Worm (Caenorhabditis elegans) whole organism, L4 larva: ENCODE data around the gene T25F10.4.
A peak's percentile ranks its signal among the peaks of the same experiment; 100 is the strongest.

Source experiments
- F10B5.3 ChIP-seq: sonication (generic microtip); optimal IDR thresholded peaks from 2 replicates; lab custom pipeline; 2016; ENCODE audit warnings: mild to moderate bottlenecking, missing genetic modification characterization, missing compliant biosample characterization
- F37D6.2 ChIP-seq: sonication (generic microtip); optimal IDR thresholded peaks from 2 replicates; lab custom pipeline; 2016; ENCODE audit warnings: mild to moderate bottlenecking, missing genetic modification characterization, missing compliant biosample characterization
- F44E2.7 ChIP-seq: fragments of 200-800 bp; sonication (Bioruptor generic); IDR thresholded peaks from 2 replicates; pipeline ENCODE4 v2.1.2; 2022; ENCODE audit warnings: missing genetic modification characterization, missing compliant biosample characterization
- R02D3.7 ChIP-seq: fragments of 150-350 bp; sonication (generic microtip); optimal IDR thresholded peaks from 3 replicates; lab custom pipeline; 2014; ENCODE audit warnings: missing biosample characterization, missing genetic modification characterization
- Y105C5A.15 ChIP-seq: fragments of 200-800 bp; sonication (Bioruptor generic); IDR thresholded peaks from 2 replicates; pipeline ENCODE4 v1.3.6; 2022; ENCODE audit warnings: missing genetic modification characterization, missing compliant biosample characterization
- aha-1 ChIP-seq: fragments of 150-350 bp; peaks from one replicate; lab custom pipeline; 2014; ENCODE audit warnings: missing biosample characterization, missing genetic modification characterization
- ama-1 ChIP-seq: fragments of 150-350 bp; optimal IDR thresholded peaks from 2 replicates; lab custom pipeline; 2014; ENCODE audit warnings: inconsistent platforms, mixed read lengths
- arid-1 ChIP-seq: fragments of 200-800 bp; sonication (Bioruptor generic); conservative IDR thresholded peaks from 2 replicates; pipeline ENCODE4 v1.3.6; 2022; ENCODE audit warnings: missing genetic modification reagents, missing genetic modification characterization, missing compliant biosample characterization
- ceh-28 ChIP-seq: fragments of 150-350 bp; optimal IDR thresholded peaks from 2 replicates; lab custom pipeline; 2014; ENCODE audit warnings: missing biosample characterization, missing genetic modification reagents, missing genetic modification characterization
- ceh-32 ChIP-seq: sonication (generic microtip); optimal IDR thresholded peaks from 2 replicates; lab custom pipeline; 2016; ENCODE audit warnings: mild to moderate bottlenecking, missing genetic modification characterization, missing compliant biosample characterization; ENCODE audit not compliant: poor library complexity
- ceh-44 ChIP-seq: fragments of 200-800 bp; sonication (Bioruptor generic); IDR thresholded peaks from 2 replicates; pipeline ENCODE4 v1.3.6; 2022; ENCODE audit warnings: missing genetic modification reagents, missing genetic modification characterization, missing compliant biosample characterization
- ceh-62 ChIP-seq: sonication (generic microtip); optimal IDR thresholded peaks from 2 replicates; lab custom pipeline; 2017; ENCODE audit warnings: missing biosample characterization, missing genetic modification characterization
- ces-1 ChIP-seq: fragments of 150-350 bp; sonication (generic microtip); optimal IDR thresholded peaks from 4 replicates; lab custom pipeline; 2014; ENCODE audit warnings: missing biosample characterization, missing genetic modification reagents, missing genetic modification characterization
- ctbp-1 ChIP-seq: fragments of 200-800 bp; sonication (Bioruptor generic); IDR thresholded peaks from 2 replicates; pipeline ENCODE4 v1.3.6; 2022; ENCODE audit warnings: missing genetic modification reagents, missing genetic modification characterization, missing compliant biosample characterization
- daf-12 ChIP-seq: fragments of 150-350 bp; optimal IDR thresholded peaks from 2 replicates; lab custom pipeline; 2014; ENCODE audit warnings: missing biosample characterization, missing genetic modification reagents, missing genetic modification characterization
- daf-16 ChIP-seq, 3 experiments: sonication (generic microtip); optimal IDR thresholded peaks; 2 replicates each; lab custom pipeline; 2016 to 2017; ENCODE audit warnings: missing genetic modification characterization in 3 of 3, missing genetic modification reagents in 3 of 3, mild to moderate bottlenecking in 2 of 3, missing compliant biosample characterization in 2 of 3, missing biosample characterization in 1 of 3, moderate library complexity in 1 of 3
- daf-8 ChIP-seq: fragments of 200-800 bp; sonication (Bioruptor generic); IDR thresholded peaks from 2 replicates; pipeline ENCODE4 v1.3.6; 2022; ENCODE audit warnings: missing genetic modification characterization, missing compliant biosample characterization
- dmd-6 ChIP-seq: fragments of 200-800 bp; sonication (Bioruptor generic); IDR thresholded peaks from 2 replicates; pipeline ENCODE4 v1.3.6; 2022; ENCODE audit warnings: missing genetic modification reagents, missing genetic modification characterization, missing compliant biosample characterization
- dmd-9 ChIP-seq: fragments of 200-800 bp; sonication (Bioruptor generic); IDR thresholded peaks from 2 replicates; pipeline ENCODE4 v1.3.6; 2022; ENCODE audit warnings: missing genetic modification reagents, missing genetic modification characterization, missing compliant biosample characterization
- egl-43 ChIP-seq: fragments of 200-800 bp; sonication (Bioruptor generic); IDR thresholded peaks from 2 replicates; pipeline ENCODE4 v1.3.6; 2022; ENCODE audit warnings: missing genetic modification reagents, missing genetic modification characterization, missing compliant biosample characterization
- fos-1 ChIP-seq: fragments of 150-350 bp; optimal IDR thresholded peaks from 2 replicates; lab custom pipeline; 2014; ENCODE audit warnings: missing biosample characterization, missing genetic modification characterization
- gei-8 ChIP-seq: fragments of 200-800 bp; sonication (Bioruptor generic); optimal IDR thresholded peaks from 2 replicates; lab custom pipeline; 2018; ENCODE audit warnings: mild to moderate bottlenecking, missing genetic modification characterization, missing compliant biosample characterization
- hif-1 ChIP-seq, 2 experiments: sonication (generic microtip); optimal IDR thresholded peaks; 2 replicates each; lab custom pipeline; 2016 to 2017; ENCODE audit warnings: missing compliant biosample characterization in 2 of 2, missing genetic modification characterization in 2 of 2, missing genetic modification reagents in 2 of 2, missing genotype in 2 of 2, mild to moderate bottlenecking in 1 of 2
- hlh-30 ChIP-seq: sonication (generic microtip); optimal IDR thresholded peaks from 2 replicates; lab custom pipeline; 2017; ENCODE audit warnings: antibody characterized with exemption, mild to moderate bottlenecking, missing genetic modification characterization, missing compliant biosample characterization; ENCODE audit not compliant: insufficient read depth
- hmg-1.1 ChIP-seq: fragments of 200-800 bp; sonication (Bioruptor generic); IDR thresholded peaks from 2 replicates; pipeline ENCODE4 v1.3.6; 2022; ENCODE audit warnings: missing genetic modification reagents, missing genetic modification characterization, missing compliant biosample characterization
- lim-7 ChIP-seq: fragments of 200-800 bp; sonication (Bioruptor generic); IDR thresholded peaks from 2 replicates; pipeline ENCODE4 v1.3.6; 2022; ENCODE audit warnings: missing genetic modification characterization, missing compliant biosample characterization
- lin-13 ChIP-seq: fragments of 150-350 bp; optimal IDR thresholded peaks from 2 replicates; lab custom pipeline; 2014; ENCODE audit warnings: missing biosample characterization, missing genetic modification reagents, missing genetic modification characterization
- lin-15B ChIP-seq: fragments of 150-350 bp; sonication (generic microtip); optimal IDR thresholded peaks from 3 replicates; lab custom pipeline; 2014; ENCODE audit warnings: missing biosample characterization, missing genetic modification characterization
- lin-38 ChIP-seq: fragments of 200-800 bp; sonication (Bioruptor generic); IDR thresholded peaks from 2 replicates; pipeline ENCODE4 v1.3.6; 2022; ENCODE audit warnings: missing genetic modification reagents, missing genetic modification characterization, missing compliant biosample characterization
- lir-3 ChIP-seq: sonication (generic microtip); optimal IDR thresholded peaks from 2 replicates; lab custom pipeline; 2016; ENCODE audit warnings: mild to moderate bottlenecking, missing genetic modification characterization, missing compliant biosample characterization
- madf-9 ChIP-seq: fragments of 200-800 bp; sonication (Bioruptor generic); conservative IDR thresholded peaks from 2 replicates; pipeline ENCODE4 v1.3.6; 2022; ENCODE audit warnings: missing genetic modification reagents, missing genetic modification characterization, missing compliant biosample characterization
- mes-2 ChIP-seq: sonication (generic microtip); optimal IDR thresholded peaks from 2 replicates; lab custom pipeline; 2016; ENCODE audit warnings: missing genotype, mild to moderate bottlenecking, missing genetic modification characterization, missing compliant biosample characterization; ENCODE audit not compliant: poor library complexity, severe bottlenecking
- mxl-2 ChIP-seq: fragments of 200-800 bp; sonication (Bioruptor generic); conservative IDR thresholded peaks from 2 replicates; pipeline ENCODE4 v1.3.6; 2022; ENCODE audit warnings: missing genetic modification reagents, missing genetic modification characterization, missing compliant biosample characterization
- nhr-102 ChIP-seq: sonication (generic microtip); optimal IDR thresholded peaks from 2 replicates; lab custom pipeline; 2016; ENCODE audit warnings: mild to moderate bottlenecking, missing genetic modification characterization, moderate library complexity, missing compliant biosample characterization
- nhr-42 ChIP-seq: fragments of 200-800 bp; sonication (Bioruptor generic); IDR thresholded peaks from 2 replicates; pipeline ENCODE4 v1.3.6; 2022; ENCODE audit warnings: missing genetic modification characterization, missing compliant biosample characterization
- nhr-48 ChIP-seq: sonication (generic microtip); optimal IDR thresholded peaks from 2 replicates; lab custom pipeline; 2016; ENCODE audit warnings: mild to moderate bottlenecking, missing genetic modification characterization, missing compliant biosample characterization
- nhr-76 ChIP-seq: fragments of 150-350 bp; optimal IDR thresholded peaks from 2 replicates; lab custom pipeline; 2014; ENCODE audit warnings: missing biosample characterization, missing genetic modification characterization
- nhr-77 ChIP-seq: fragments of 150-350 bp; optimal IDR thresholded peaks from 2 replicates; lab custom pipeline; 2014; ENCODE audit warnings: missing biosample characterization, missing genetic modification characterization
- rbr-2 ChIP-seq: sonication (generic microtip); optimal IDR thresholded peaks from 2 replicates; lab custom pipeline; 2016; ENCODE audit warnings: missing genotype, missing genetic modification characterization, missing compliant biosample characterization
- sdz-12 ChIP-seq: fragments of 200-800 bp; sonication (Bioruptor generic); optimal IDR thresholded peaks from 2 replicates; lab custom pipeline; 2018; ENCODE audit warnings: mild to moderate bottlenecking, missing genetic modification characterization, missing compliant biosample characterization
- skn-1 ChIP-seq: fragments of 150-350 bp; optimal IDR thresholded peaks from 2 replicates; lab custom pipeline; 2014; ENCODE audit warnings: missing biosample characterization, missing genetic modification characterization
- snpc-1.2 ChIP-seq: fragments of 200-800 bp; sonication (Bioruptor generic); IDR thresholded peaks from 2 replicates; pipeline ENCODE4 v1.3.6; 2022; ENCODE audit warnings: missing genetic modification reagents, missing genetic modification characterization, missing compliant biosample characterization
- spr-3 ChIP-seq: fragments of 200-800 bp; sonication (Bioruptor generic); optimal IDR thresholded peaks from 2 replicates; lab custom pipeline; 2018; ENCODE audit warnings: mild to moderate bottlenecking, missing genetic modification characterization, missing compliant biosample characterization
- tra-1 ChIP-seq: fragments of 200-800 bp; sonication (Bioruptor generic); IDR thresholded peaks from 2 replicates; pipeline ENCODE4 v1.3.6; 2022; ENCODE audit warnings: missing genetic modification reagents, missing genetic modification characterization, missing compliant biosample characterization
- unc-39 ChIP-seq: sonication (generic microtip); optimal IDR thresholded peaks from 2 replicates; lab custom pipeline; 2017; ENCODE audit warnings: missing biosample characterization, missing genetic modification characterization
- unc-62 ChIP-seq, 3 experiments: fragments of 150-350 bp in 1 of 3; sonication (generic microtip); optimal IDR thresholded peaks in 2 of 3; peaks in 1 of 3; 1 replicate in 1 of 3; 2 replicates in 2 of 3; lab custom pipeline; 2014 to 2017; ENCODE audit warnings: missing biosample characterization in 3 of 3, missing genetic modification characterization in 3 of 3, missing genetic modification reagents in 3 of 3, missing genotype in 1 of 3
- zag-1 ChIP-seq: fragments of 150-350 bp; optimal IDR thresholded peaks from 2 replicates; lab custom pipeline; 2014; ENCODE audit warnings: missing biosample characterization, missing genetic modification characterization
- zfp-2 ChIP-seq: sonication (generic microtip); optimal IDR thresholded peaks from 2 replicates; lab custom pipeline; 2016; ENCODE audit warnings: mild to moderate bottlenecking, missing genetic modification characterization, missing compliant biosample characterization
- zip-2 ChIP-seq: fragments of 150-350 bp; optimal IDR thresholded peaks from 2 replicates; lab custom pipeline; 2014; ENCODE audit warnings: missing biosample characterization, missing genetic modification characterization
- ztf-11 ChIP-seq: fragments of 150-350 bp; optimal IDR thresholded peaks from 2 replicates; lab custom pipeline; 2014; ENCODE audit warnings: missing biosample characterization, missing genetic modification characterization

Gene T25F10.4

ce11 chrV:6784853-6785492 is 22.7 kb upstream of the T25F10.4 start, which contains the start of the genes spn-4 and spe-39 (continued):
- TF ChIP-seq unc-62 (GFP tag; optimal IDR thresholded peaks at IDR 0.05 in 1 of 2; lab: Kevin White, UChicago) (no peak), unc-62 (tag; optimal IDR thresholded peaks at IDR 0.05; lab: Kevin White, UChicago) (no peak), hmg-1.1 (peak; percentile 70; the same call in 1 of the 2 replicates), hlh-30 (tag; lab: Kevin White, UChicago) (no peak), nhr-48 (tag; lab: Kevin White, UChicago) (no peak), fos-1 (tag; lab: Kevin White, UChicago) (no peak), gei-8 (GFP tag; lab: Kevin White, UChicago) (no peak), tra-1 (GFP tag; lab: Robert Waterston, UW) (no peak), ztf-11 (tag; lab: Kevin White, UChicago) (no peak), lin-15B (tag; lab: Kevin White, UChicago) (no peak), aha-1 (no peak), madf-9 (GFP tag; lab: Robert Waterston, UW) (0 out of 2 replicates have a peak, but pooled peaks have one; percentile 21), egl-43 (GFP tag; lab: Robert Waterston, UW) (no peak), Y105C5A.15 (GFP tag; lab: Robert Waterston, UW) (no peak), daf-8 (GFP tag; lab: Robert Waterston, UW) (no peak), F10B5.3 (tag; lab: Kevin White, UChicago) (no peak), mxl-2 (GFP tag; lab: Robert Waterston, UW) (no peak), ceh-62 (tag; lab: Kevin White, UChicago) (no peak), skn-1 (tag; lab: Kevin White, UChicago) (no peak), nhr-77 (tag; lab: Kevin White, UChicago) (peak; percentile 26), R02D3.7 (tag; lab: Kevin White, UChicago) (no peak), arid-1 (GFP tag; lab: Robert Waterston, UW) (no peak), daf-16 (GFP tag; optimal IDR thresholded peaks at IDR 0.05; lab: Kevin White, UChicago) (peak in 1 of 2 experiments; percentile 17), daf-16 (tag; optimal IDR thresholded peaks at IDR 0.05; lab: Kevin White, UChicago) (no peak), F44E2.7 (GFP tag; lab: Robert Waterston, UW) (no peak), daf-12 (tag; lab: Kevin White, UChicago) (no peak), zag-1 (tag; lab: Kevin White, UChicago) (no peak), rbr-2 (tag; lab: Kevin White, UChicago) (peak; percentile 40), spr-3 (GFP tag; lab: Kevin White, UChicago) (no peak), dmd-9 (GFP tag; lab: Robert Waterston, UW) (0 out of 2 replicates have a peak, but pooled peaks have one; percentile 6), nhr-42 (GFP tag; lab: Robert Waterston, UW) (no peak), ctbp-1 (GFP tag; lab: Robert Waterston, UW) (no peak), dmd-6 (GFP tag; lab: Robert Waterston, UW) (peak; percentile 53; the same call in 1 of the 2 replicates), ceh-32 (tag; lab: Kevin White, UChicago) (no peak), zip-2 (no peak), lin-38 (peak; percentile 73), lim-7 (GFP tag; lab: Robert Waterston, UW) (no peak), hif-1 (tag; optimal IDR thresholded peaks at IDR 0.05; lab: Kevin White, UChicago) (peak in 1 of 2 experiments; percentile 32), nhr-76 (tag; lab: Kevin White, UChicago) (no peak), lir-3 (tag; lab: Kevin White, UChicago) (no peak), F37D6.2 (tag; lab: Kevin White, UChicago) (peak; percentile 2), unc-39 (tag; lab: Kevin White, UChicago) (no peak), ceh-44 (no peak), mes-2 (tag; lab: Kevin White, UChicago) (peak; percentile 93), ama-1 (lab: Kevin White, UChicago) (no peak), zfp-2 (tag; lab: Kevin White, UChicago) (no peak), snpc-1.2 (GFP tag; lab: Robert Waterston, UW) (0 out of 2 replicates have a peak, but pooled peaks have one; percentile 51), sdz-12 (GFP tag; lab: Kevin White, UChicago) (no peak), nhr-102 (tag; lab: Kevin White, UChicago) (no peak), lin-13 (GFP tag; lab: Kevin White, UChicago) (no peak), ceh-28 (tag; lab: Kevin White, UChicago) (no peak), ces-1 (GFP tag; lab: Kevin White, UChicago) (no peak)
